Worm (Caenorhabditis elegans) whole organism, L4 larva: Measurements from ENCODE around the gene K07H8.2.

Source experiments
- D1046.2 ChIP-seq: fragments of 200-800 bp; sonication (Bioruptor generic); IDR thresholded peaks from 2 replicates; pipeline ENCODE4 v1.3.6; 2022; ENCODE audit warnings: missing genetic modification characterization, missing compliant biosample characterization
- Y105C5A.15 ChIP-seq: fragments of 200-800 bp; sonication (Bioruptor generic); IDR thresholded peaks from 2 replicates; pipeline ENCODE4 v1.3.6; 2022; ENCODE audit warnings: missing genetic modification characterization, missing compliant biosample characterization
- ZK337.2 ChIP-seq: fragments of 200-800 bp; sonication (Bioruptor generic); IDR thresholded peaks from 2 replicates; pipeline ENCODE4 v1.3.6; 2022; ENCODE audit warnings: missing genetic modification reagents, missing genetic modification characterization, missing compliant biosample characterization
- ZK546.5 ChIP-seq, 2 experiments: sonication (generic microtip); optimal IDR thresholded peaks; 2 replicates each; lab custom pipeline; 2017; ENCODE audit warnings: missing biosample characterization in 2 of 2, missing genetic modification characterization in 2 of 2
- aha-1 ChIP-seq: fragments of 150-350 bp; peaks from one replicate; lab custom pipeline; 2014; ENCODE audit warnings: missing biosample characterization, missing genetic modification characterization
- arid-1 ChIP-seq: fragments of 200-800 bp; sonication (Bioruptor generic); conservative IDR thresholded peaks from 2 replicates; pipeline ENCODE4 v1.3.6; 2022; ENCODE audit warnings: missing genetic modification reagents, missing genetic modification characterization, missing compliant biosample characterization
- attf-4 ChIP-seq: sonication (generic microtip); optimal IDR thresholded peaks from 3 replicates; lab custom pipeline; 2017; ENCODE audit warnings: missing biosample characterization, missing genetic modification characterization
- ceh-20 ChIP-seq: fragments of 200-800 bp; sonication (Bioruptor generic); IDR thresholded peaks from 2 replicates; pipeline ENCODE4 v1.3.6; 2022; ENCODE audit warnings: missing genetic modification reagents, missing genetic modification characterization, missing compliant biosample characterization
- ceh-28 ChIP-seq: fragments of 150-350 bp; optimal IDR thresholded peaks from 2 replicates; lab custom pipeline; 2014; ENCODE audit warnings: missing biosample characterization, missing genetic modification reagents, missing genetic modification characterization
- ceh-32 ChIP-seq: sonication (generic microtip); optimal IDR thresholded peaks from 2 replicates; lab custom pipeline; 2016; ENCODE audit warnings: mild to moderate bottlenecking, missing genetic modification characterization, missing compliant biosample characterization; ENCODE audit not compliant: poor library complexity
- ceh-44 ChIP-seq: fragments of 200-800 bp; sonication (Bioruptor generic); IDR thresholded peaks from 2 replicates; pipeline ENCODE4 v1.3.6; 2022; ENCODE audit warnings: missing genetic modification reagents, missing genetic modification characterization, missing compliant biosample characterization
- daf-16 ChIP-seq, 3 experiments: sonication (generic microtip); optimal IDR thresholded peaks; 2 replicates each; lab custom pipeline; 2016 to 2017; ENCODE audit warnings: missing genetic modification characterization in 3 of 3, missing genetic modification reagents in 3 of 3, mild to moderate bottlenecking in 2 of 3, missing compliant biosample characterization in 2 of 3, missing biosample characterization in 1 of 3, moderate library complexity in 1 of 3
- daf-8 ChIP-seq: fragments of 200-800 bp; sonication (Bioruptor generic); IDR thresholded peaks from 2 replicates; pipeline ENCODE4 v1.3.6; 2022; ENCODE audit warnings: missing genetic modification characterization, missing compliant biosample characterization
- dmd-9 ChIP-seq: fragments of 200-800 bp; sonication (Bioruptor generic); IDR thresholded peaks from 2 replicates; pipeline ENCODE4 v1.3.6; 2022; ENCODE audit warnings: missing genetic modification reagents, missing genetic modification characterization, missing compliant biosample characterization
- dpl-1 ChIP-seq: fragments of 150-350 bp; optimal IDR thresholded peaks from 2 replicates; lab custom pipeline; 2014; ENCODE audit warnings: missing biosample characterization, missing genetic modification reagents, missing genetic modification characterization
- fkh-10 ChIP-seq: fragments of 150-350 bp; optimal IDR thresholded peaks from 2 replicates; lab custom pipeline; 2014; ENCODE audit warnings: missing biosample characterization, missing genetic modification reagents, missing genetic modification characterization
- fos-1 ChIP-seq: fragments of 150-350 bp; optimal IDR thresholded peaks from 2 replicates; lab custom pipeline; 2014; ENCODE audit warnings: missing biosample characterization, missing genetic modification characterization
- jun-1 ChIP-seq: fragments of 150-350 bp; optimal IDR thresholded peaks from 2 replicates; lab custom pipeline; 2014; ENCODE audit warnings: missing biosample characterization, missing genetic modification reagents, missing genetic modification characterization
- lin-29 ChIP-seq: fragments of 200-800 bp; sonication (Bioruptor generic); IDR thresholded peaks from 2 replicates; pipeline ENCODE4 v1.3.6; 2022; ENCODE audit warnings: missing genetic modification reagents, missing genetic modification characterization, missing compliant biosample characterization
- lsy-2 ChIP-seq, 2 experiments: fragments of 150-350 bp in 1 of 2; sonication (generic microtip) in 1 of 2; optimal IDR thresholded peaks; 2 replicates each; lab custom pipeline; 2014 to 2017; ENCODE audit warnings: missing biosample characterization in 2 of 2, missing genetic modification characterization in 2 of 2
- madf-5 ChIP-seq, 2 experiments: fragments of 200-800 bp; sonication (Bioruptor generic); IDR thresholded peaks; 2 replicates each; pipeline ENCODE4 v1.3.6; 2022; ENCODE audit warnings: missing compliant biosample characterization in 2 of 2, missing genetic modification characterization in 2 of 2
- madf-9 ChIP-seq: fragments of 200-800 bp; sonication (Bioruptor generic); conservative IDR thresholded peaks from 2 replicates; pipeline ENCODE4 v1.3.6; 2022; ENCODE audit warnings: missing genetic modification reagents, missing genetic modification characterization, missing compliant biosample characterization
- mep-1 ChIP-seq: fragments of 150-350 bp; sonication (generic microtip); optimal IDR thresholded peaks from 3 replicates; lab custom pipeline; 2014; ENCODE audit warnings: missing biosample characterization, missing genetic modification characterization
- mes-2 ChIP-seq: sonication (generic microtip); optimal IDR thresholded peaks from 2 replicates; lab custom pipeline; 2016; ENCODE audit warnings: missing genotype, mild to moderate bottlenecking, missing genetic modification characterization, missing compliant biosample characterization; ENCODE audit not compliant: poor library complexity, severe bottlenecking
- nhr-25 ChIP-seq: sonication (generic microtip); optimal IDR thresholded peaks from 2 replicates; lab custom pipeline; 2017; ENCODE audit warnings: missing genetic modification characterization, mild to moderate bottlenecking, missing compliant biosample characterization, antibody characterized with exemption, moderate library complexity, borderline replicate concordance; ENCODE audit not compliant: insufficient read depth
- nhr-42 ChIP-seq: fragments of 200-800 bp; sonication (Bioruptor generic); IDR thresholded peaks from 2 replicates; pipeline ENCODE4 v1.3.6; 2022; ENCODE audit warnings: missing genetic modification characterization, missing compliant biosample characterization
- nhr-76 ChIP-seq: fragments of 150-350 bp; optimal IDR thresholded peaks from 2 replicates; lab custom pipeline; 2014; ENCODE audit warnings: missing biosample characterization, missing genetic modification characterization
- pha-4 ChIP-seq, 2 experiments: fragments of 150-350 bp in 1 of 2; fragments of 200-800 bp in 1 of 2; sonication (Bioruptor generic) in 1 of 2; IDR thresholded peaks in 1 of 2; optimal IDR thresholded peaks in 1 of 2; 2 replicates each; pipeline versions ENCODE4 v1.3.6 to Lab custom; 2014 to 2022; ENCODE audit warnings: missing genetic modification characterization in 2 of 2, missing genetic modification reagents in 2 of 2, missing biosample characterization in 1 of 2, missing compliant biosample characterization in 1 of 2
- pqm-1 ChIP-seq: sonication (generic microtip); optimal IDR thresholded peaks from 2 replicates; lab custom pipeline; 2017; ENCODE audit warnings: missing biosample characterization, missing genetic modification characterization
- rbr-2 ChIP-seq: sonication (generic microtip); optimal IDR thresholded peaks from 2 replicates; lab custom pipeline; 2016; ENCODE audit warnings: missing genotype, missing genetic modification characterization, missing compliant biosample characterization
- saeg-2 ChIP-seq: fragments of 200-800 bp; sonication (Bioruptor generic); IDR thresholded peaks from 2 replicates; pipeline ENCODE4 v1.3.6; 2022; ENCODE audit warnings: missing genetic modification reagents, missing genetic modification characterization, missing compliant biosample characterization
- set-16 ChIP-seq: fragments of 200-800 bp; sonication (Bioruptor generic); IDR thresholded peaks from 2 replicates; pipeline ENCODE4 v1.3.6; 2022; ENCODE audit warnings: missing genetic modification reagents, missing genetic modification characterization, missing compliant biosample characterization
- snpc-1.2 ChIP-seq: fragments of 200-800 bp; sonication (Bioruptor generic); IDR thresholded peaks from 2 replicates; pipeline ENCODE4 v1.3.6; 2022; ENCODE audit warnings: missing genetic modification reagents, missing genetic modification characterization, missing compliant biosample characterization
- tra-1 ChIP-seq: fragments of 200-800 bp; sonication (Bioruptor generic); IDR thresholded peaks from 2 replicates; pipeline ENCODE4 v1.3.6; 2022; ENCODE audit warnings: missing genetic modification reagents, missing genetic modification characterization, missing compliant biosample characterization
- unc-39 ChIP-seq: sonication (generic microtip); optimal IDR thresholded peaks from 2 replicates; lab custom pipeline; 2017; ENCODE audit warnings: missing biosample characterization, missing genetic modification characterization
- zfp-2 ChIP-seq: sonication (generic microtip); optimal IDR thresholded peaks from 2 replicates; lab custom pipeline; 2016; ENCODE audit warnings: mild to moderate bottlenecking, missing genetic modification characterization, missing compliant biosample characterization
- zfp-3 ChIP-seq: fragments of 200-800 bp; sonication (Bioruptor generic); conservative IDR thresholded peaks from 2 replicates; pipeline ENCODE4 v1.3.6; 2022; ENCODE audit warnings: missing genetic modification reagents, missing genetic modification characterization, missing compliant biosample characterization

K07H8.2 gene

DNA sequence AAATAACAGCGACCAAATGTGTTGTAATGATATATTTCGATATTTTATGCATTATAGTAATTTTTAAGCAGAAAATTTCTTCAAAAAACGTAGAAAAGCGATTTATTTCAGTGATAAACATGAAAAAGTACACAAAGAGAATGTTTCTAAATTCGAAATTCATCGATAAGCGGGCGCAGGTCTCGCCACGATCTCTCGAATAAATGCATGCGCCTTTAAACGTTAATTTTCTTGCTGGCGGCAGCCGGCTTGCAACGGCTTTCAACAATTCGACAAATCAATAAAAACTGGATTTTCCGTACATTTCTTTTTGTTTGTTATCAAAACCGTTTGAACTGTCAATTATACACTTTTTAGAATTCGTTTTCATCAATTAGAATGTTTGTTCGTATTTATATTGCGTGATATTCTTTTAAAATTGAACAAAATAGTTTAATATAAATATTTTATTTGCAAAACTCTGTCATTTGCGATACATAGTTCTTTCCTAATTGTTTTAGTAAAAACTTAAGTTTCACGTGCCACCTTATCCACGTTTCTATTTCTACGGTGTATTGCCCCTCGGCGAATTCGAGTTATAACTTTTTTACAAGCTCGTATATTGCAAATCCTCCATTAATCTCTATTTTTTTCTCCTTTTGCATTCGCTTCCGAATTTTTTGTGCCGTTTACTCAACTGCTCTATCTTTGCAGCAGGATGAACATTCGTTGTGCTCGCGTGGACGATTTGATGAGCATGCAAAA is 1.6 kb upstream of the K07H8.2 start, which contains the start of gene daf-31 (continued):
- TF ChIP-seq lsy-2 (tag; optimal IDR thresholded peaks at IDR 0.05; lab: Kevin White, UChicago) (peak in 1 of 2 experiments; percentile 75), pha-4 (GFP tag; IDR thresholded peaks at IDR 0.05; lab: Robert Waterston, UW) (no peak), pha-4 (tag; optimal IDR thresholded peaks at IDR 0.05; lab: Kevin White, UChicago) (peak; percentile 39), madf-5 (GFP tag; IDR thresholded peaks at IDR 0.05; lab: Robert Waterston, UW) (no peak), rbr-2 (tag; lab: Kevin White, UChicago) (peak; percentile 36), madf-9 (GFP tag; lab: Robert Waterston, UW) (no peak), daf-8 (GFP tag; lab: Robert Waterston, UW) (no peak), tra-1 (no peak), attf-4 (tag; lab: Kevin White, UChicago) (no peak), saeg-2 (GFP tag; lab: Robert Waterston, UW) (no peak), daf-16 (GFP tag; optimal IDR thresholded peaks at IDR 0.05; lab: Kevin White, UChicago) (no peak), daf-16 (tag; optimal IDR thresholded peaks at IDR 0.05; lab: Kevin White, UChicago) (peak; percentile 50), jun-1 (no peak), ceh-20 (GFP tag; lab: Robert Waterston, UW) (no peak), ZK337.2 (GFP tag; lab: Robert Waterston, UW) (no peak), Y105C5A.15 (GFP tag; lab: Robert Waterston, UW) (no peak), snpc-1.2 (GFP tag; lab: Robert Waterston, UW) (no peak), zfp-3 (no peak), ZK546.5 (tag; optimal IDR thresholded peaks at IDR 0.05; lab: Kevin White, UChicago) (no peak)
- TF ChIP-seq, all 104 proteins: peak for 18

DNA sequence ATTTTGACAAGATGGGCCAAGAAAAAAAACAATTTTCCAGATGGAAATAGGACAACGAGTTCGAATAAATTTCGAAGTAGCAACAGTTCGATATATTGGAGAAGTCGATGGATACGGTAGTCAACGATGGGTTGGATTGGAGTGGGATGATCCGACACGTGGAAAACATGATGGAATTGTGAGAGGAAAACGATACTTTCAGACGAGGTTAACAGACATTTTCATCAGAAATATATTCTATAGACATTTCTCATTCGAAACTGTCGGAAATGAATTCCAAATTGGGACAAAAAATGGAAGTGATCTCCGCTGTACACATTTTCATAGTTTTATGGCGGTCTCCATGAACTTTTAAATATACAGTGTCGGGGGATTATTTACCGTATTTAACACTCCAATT is 3.3 kb downstream of the K07H8.2 start, which contains the start of gene tbce-1:
Gene tbce-1, plus strand, starts transcription at position 41 of the 400 bp plus-strand sequence.
- TF ChIP-seq zfp-3, result 0 out of 2 replicates have a peak, but pooled peaks have one; percentile 62
- no peak for TF ChIP-seq saeg-2 (GFP tag; lab: Robert Waterston, UW)

DNA sequence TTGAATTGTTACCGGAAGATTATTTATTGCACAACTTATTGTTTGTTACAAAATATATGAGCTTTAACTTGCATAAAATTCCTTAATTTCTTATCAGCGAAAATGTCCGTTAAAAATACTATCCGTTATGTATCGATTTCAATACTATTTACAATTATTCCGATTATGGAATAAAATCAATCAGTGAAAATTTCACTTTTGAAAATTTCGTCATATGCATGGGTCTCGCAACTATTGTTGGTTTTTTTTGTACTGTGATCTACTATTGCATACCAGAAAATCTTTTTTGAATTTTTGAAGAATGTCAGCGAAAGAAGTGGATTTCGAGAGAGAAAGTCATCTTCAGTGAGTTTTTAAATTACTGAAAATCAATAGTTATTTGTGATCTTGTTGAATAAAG is 5.9 kb downstream of the K07H8.2 start, which contains the start of gene nprl-3:
Gene nprl-3, plus strand, starts transcription at position 301 of the 400 bp plus-strand sequence.
- TF ChIP-seq ceh-32 (tag; lab: Kevin White, UChicago) (no peak), D1046.2 (GFP tag; lab: Robert Waterston, UW) (no peak), nhr-42 (GFP tag; lab: Robert Waterston, UW) (no peak), fkh-10 (no peak), madf-9 (GFP tag; lab: Robert Waterston, UW) (no peak), daf-8 (GFP tag; lab: Robert Waterston, UW) (no peak), mes-2 (tag; lab: Kevin White, UChicago) (no peak), dpl-1 (GFP tag; lab: Kevin White, UChicago) (no peak), fos-1 (no peak), dmd-9 (no peak), ceh-28 (tag; lab: Kevin White, UChicago) (no peak), rbr-2 (tag; lab: Kevin White, UChicago) (no peak), lin-29 (GFP tag; lab: Robert Waterston, UW) (no peak), set-16 (GFP tag; lab: Robert Waterston, UW) (no peak), pqm-1 (tag; lab: Kevin White, UChicago) (no peak), zfp-2 (tag; lab: Kevin White, UChicago) (no peak)

DNA sequence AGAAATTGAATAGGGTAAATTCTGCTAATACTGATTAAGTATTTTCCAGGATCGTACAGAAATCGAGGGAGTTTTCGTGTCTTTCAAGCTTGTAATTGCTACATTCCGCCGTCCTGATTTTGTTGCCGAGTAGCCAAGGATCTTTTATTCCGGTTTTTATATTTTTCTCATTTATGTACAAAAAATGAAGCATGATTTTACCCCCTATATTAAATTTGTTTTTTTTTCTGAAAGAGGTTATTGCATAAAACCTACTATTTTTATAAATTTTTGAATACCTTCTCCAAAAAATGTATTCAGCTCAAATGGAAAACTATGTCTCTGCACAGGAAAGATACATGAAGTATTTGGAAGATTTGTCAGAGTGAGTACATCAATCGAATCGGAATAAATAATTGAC is 8.3 kb downstream of the K07H8.2 start, which contains the start of gene F35H10.6:
Gene F35H10.6, plus strand, starts transcription at position 301 of the 400 bp plus-strand sequence.
- no peak for TF ChIP-seq D1046.2 (GFP tag; lab: Robert Waterston, UW)
- TF ChIP-seq zfp-3, result no peak
- no peak for TF ChIP-seq nhr-42 (GFP tag; lab: Robert Waterston, UW)
- TF ChIP-seq arid-1 (GFP tag; lab: Robert Waterston, UW), result no peak
- no peak for TF ChIP-seq ZK546.5 (tag; optimal IDR thresholded peaks at IDR 0.05; lab: Kevin White, UChicago)
- TF ChIP-seq mes-2 (tag; lab: Kevin White, UChicago), result no peak
- TF ChIP-seq ceh-44, result no peak
- no peak for TF ChIP-seq mep-1
- TF ChIP-seq dmd-9, result no peak
- TF ChIP-seq unc-39 (tag; lab: Kevin White, UChicago), result no peak
- TF ChIP-seq nhr-25 (tag; lab: Kevin White, UChicago), result no peak
- no peak for TF ChIP-seq ceh-32 (tag; lab: Kevin White, UChicago)
- TF ChIP-seq aha-1 (tag; lab: Kevin White, UChicago), result no peak
- TF ChIP-seq nhr-76, result no peak
